Worm (Caenorhabditis elegans): ENCODE data around the gene afmd-2.

- TF ChIP-seq fos-1 (tag; optimal IDR thresholded peaks at IDR 0.05) (no peak), ZK546.5 (tag; optimal IDR thresholded peaks at IDR 0.05) (no peak), unc-62 (GFP tag; optimal IDR thresholded peaks at IDR 0.05) (no peak), nhr-237 (tag; optimal IDR thresholded peaks at IDR 0.05) (no peak)
Observed at ce11 chrIV:13549350-13549749, 40.3 kb downstream of the afmd-2 start.
